Worm (Caenorhabditis elegans): ENCODE measurements around the gene C03G5.14.
A peak's percentile ranks its signal among the peaks of the same experiment; 100 is the strongest.

C03G5.14 gene

DNA sequence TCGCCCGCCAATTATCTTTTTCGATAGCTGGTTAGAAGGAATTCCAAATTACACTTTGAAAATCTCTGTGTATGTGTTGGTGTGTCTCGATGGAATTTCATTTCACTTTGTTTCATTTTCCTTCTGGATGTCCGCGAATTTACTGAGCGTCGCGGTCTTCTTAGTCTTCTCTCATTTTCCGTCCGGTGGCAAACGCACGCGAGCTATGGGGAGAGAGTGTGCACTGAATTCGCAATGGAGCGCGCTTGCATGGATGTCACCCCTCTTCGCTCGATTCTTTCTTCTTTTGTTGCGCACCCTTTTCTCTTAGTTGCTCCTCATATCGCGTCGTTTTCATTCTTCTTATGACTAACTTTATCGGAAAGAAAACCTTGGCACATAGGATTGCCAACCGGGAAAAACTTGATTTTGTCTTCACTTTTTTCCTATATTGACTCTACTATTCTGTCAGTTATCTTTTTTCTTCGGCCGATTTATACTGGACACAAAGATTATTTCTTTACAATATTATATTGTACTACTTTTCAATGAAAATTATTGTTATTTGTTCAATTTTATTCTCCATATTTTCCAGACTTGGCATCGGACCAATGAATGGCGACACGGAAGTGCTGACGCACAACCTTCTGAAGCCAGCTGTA, 30.1 kb downstream of the C03G5.14 start, which contains the start of gene dhhc-14:
Gene dhhc-14, plus strand, starts transcription at position 591 of the 641 bp plus-strand sequence.
- no peak for TF ChIP-seq egl-5 (tag; optimal IDR thresholded peaks at IDR 0.05)
- peak; percentile 71 for TF ChIP-seq nfya-1 (tag; optimal IDR thresholded peaks at IDR 0.05; ENCODE audit: insufficient read depth)
- TF ChIP-seq lin-39 (tag; optimal IDR thresholded peaks at IDR 0.05): peak; percentile 80
- peak; percentile 45 for TF ChIP-seq pha-4 (tag; optimal IDR thresholded peaks at IDR 0.05)
- peak; percentile 76 for TF ChIP-seq lin-15B (tag; optimal IDR thresholded peaks at IDR 0.05)
- no peak for TF ChIP-seq ceh-28 (tag; optimal IDR thresholded peaks at IDR 0.05)
- TF ChIP-seq hmg-11 (tag; optimal IDR thresholded peaks at IDR 0.05): peak; percentile 57
- peak; percentile 3 for TF ChIP-seq nhr-23 (tag; optimal IDR thresholded peaks at IDR 0.05)
- TF ChIP-seq ztf-11 (tag; optimal IDR thresholded peaks at IDR 0.05): no peak
- no peak for TF ChIP-seq ceh-16 (tag; optimal IDR thresholded peaks at IDR 0.05)
- TF ChIP-seq skn-1 (tag; optimal IDR thresholded peaks at IDR 0.05): peak; percentile 23
- peak; percentile 13 for TF ChIP-seq mdl-1 (tag; optimal IDR thresholded peaks at IDR 0.05)

DNA sequence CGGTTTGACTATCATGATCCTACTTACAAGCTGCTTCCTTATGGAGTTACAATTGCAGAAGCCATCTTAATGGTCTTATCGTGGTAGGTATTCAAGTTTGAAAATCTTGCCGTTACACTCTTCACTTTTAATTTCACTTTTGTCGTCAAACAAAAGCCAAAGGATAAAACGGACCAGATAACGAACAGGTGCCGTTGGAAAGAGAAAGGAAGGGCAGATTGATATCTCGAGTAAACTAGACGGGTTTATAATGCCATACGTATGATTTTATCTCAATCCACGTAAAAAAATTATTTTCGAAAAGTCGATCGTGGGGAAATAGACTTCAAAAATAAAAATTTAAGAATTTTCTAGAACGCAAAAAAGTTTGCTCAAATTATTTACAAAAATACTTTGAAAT, 32.3 kb downstream of the C03G5.14 start:
- TF ChIP-seq nhr-12 (tag; optimal IDR thresholded peaks at IDR 0.05) (no peak), R02D3.7 (tag; optimal IDR thresholded peaks at IDR 0.05) (no peak), unc-62 (GFP tag; optimal IDR thresholded peaks at IDR 0.05) (no peak), nhr-25 (tag; optimal IDR thresholded peaks at IDR 0.05) (peak; percentile 52), elt-1 (tag; optimal IDR thresholded peaks at IDR 0.05) (peak; percentile 83), nhr-11 (tag; optimal IDR thresholded peaks at IDR 0.05) (no peak)

DNA sequence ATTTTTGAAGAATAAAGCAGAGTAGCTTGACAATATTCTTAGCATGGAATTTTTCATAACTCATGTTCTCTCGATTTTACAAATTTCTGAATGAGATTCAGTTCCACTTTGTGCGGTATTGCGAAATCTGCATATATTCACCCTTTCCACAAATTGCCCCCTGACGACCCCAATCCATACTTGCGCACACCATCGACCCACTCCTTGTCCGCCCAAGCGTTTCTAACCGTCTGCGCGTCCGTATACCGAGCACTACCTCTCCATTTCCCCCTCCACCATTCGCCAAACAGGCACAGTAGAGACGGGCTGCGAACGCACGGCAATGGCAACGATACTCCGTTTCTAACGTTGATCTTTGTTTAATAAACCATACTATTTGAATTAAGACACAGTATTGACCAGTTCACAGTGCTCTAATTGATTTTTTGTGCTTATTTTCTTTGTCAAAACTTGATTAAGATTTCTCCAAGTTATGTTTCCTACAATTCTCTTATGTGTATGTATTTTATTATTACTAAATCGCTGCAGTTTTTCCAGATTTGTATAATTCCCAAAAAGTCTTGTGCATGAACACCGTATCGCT, 35.0 kb downstream of the C03G5.14 start, which contains the start of gene utx-1:
Gene utx-1, plus strand, starts transcription at position 533 of the 583 bp plus-strand sequence.
- TF ChIP-seq ceh-16 (tag; optimal IDR thresholded peaks at IDR 0.05) (no peak), ztf-4 (tag; optimal IDR thresholded peaks at IDR 0.05) (no peak), sea-2 (GFP tag; optimal IDR thresholded peaks at IDR 0.05) (peak; percentile 12), pha-4 (tag; optimal IDR thresholded peaks at IDR 0.05) (peak; percentile 1), lin-39 (tag; optimal IDR thresholded peaks at IDR 0.05) (peak; percentile 68), nfya-1 (tag; optimal IDR thresholded peaks at IDR 0.05; ENCODE audit: insufficient read depth) (peak; percentile 64), nhr-25 (tag; optimal IDR thresholded peaks at IDR 0.05) (peak; percentile 26)

DNA sequence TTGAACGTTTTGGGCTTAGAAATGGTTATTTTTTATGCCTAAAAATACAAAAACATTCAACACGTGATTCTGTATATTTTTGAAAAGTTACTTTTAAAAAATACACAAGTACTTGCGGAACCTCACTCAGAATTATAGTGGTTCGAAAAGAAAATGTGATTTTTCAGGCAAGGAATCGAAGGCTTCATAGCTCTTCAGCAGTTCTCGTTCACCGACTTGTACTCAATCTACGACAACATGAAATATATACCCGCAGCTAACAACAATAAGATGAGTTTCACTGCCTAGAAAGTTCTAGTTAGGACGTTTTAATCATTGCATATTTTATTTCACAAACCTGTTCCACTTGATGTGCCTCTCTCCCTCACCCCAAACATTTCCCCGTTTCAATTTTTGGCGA, 40.9 kb downstream of the C03G5.14 start:
- TF ChIP-seq lin-39 (tag; optimal IDR thresholded peaks at IDR 0.05): no peak

DNA sequence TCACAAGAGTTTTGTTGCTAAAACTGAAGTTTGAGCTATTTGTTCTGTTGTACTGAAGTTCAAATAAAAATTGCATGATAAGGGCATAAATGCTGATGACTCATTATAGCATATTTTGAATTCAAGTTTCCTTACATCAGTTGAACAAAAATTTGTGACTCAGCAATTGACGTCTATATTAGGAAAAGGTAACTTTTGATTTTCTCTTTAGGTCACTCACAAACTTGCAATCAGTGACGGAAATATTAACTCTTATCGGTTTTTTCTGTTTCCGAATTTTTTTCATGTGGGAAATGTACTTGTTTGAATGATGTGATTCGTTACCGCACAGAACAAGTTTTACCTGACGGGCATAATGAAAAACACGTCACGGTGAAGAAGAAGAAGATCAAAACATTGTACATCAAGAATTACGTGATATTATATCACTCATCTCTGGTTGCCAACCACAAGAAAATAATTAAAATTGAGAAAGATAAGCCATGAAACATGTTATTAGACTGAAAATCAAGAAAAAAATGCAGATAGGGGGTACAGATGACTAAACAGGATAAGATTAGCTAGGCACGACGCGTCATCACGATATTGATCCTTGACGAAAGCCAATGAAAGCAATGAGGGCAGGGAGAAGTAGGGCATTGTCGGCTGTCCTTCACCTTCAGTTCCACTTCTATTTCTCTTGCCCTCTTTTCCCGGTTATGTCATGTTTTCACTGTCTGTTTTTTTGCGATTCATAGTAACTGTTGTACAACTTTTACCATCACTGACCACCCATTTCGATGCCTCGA, 42.1 kb downstream of the C03G5.14 start:
- TF ChIP-seq fos-1 (tag; optimal IDR thresholded peaks at IDR 0.05): no peak
- no peak for TF ChIP-seq daf-12 (tag; optimal IDR thresholded peaks at IDR 0.05)
- TF ChIP-seq R02D3.7 (tag; optimal IDR thresholded peaks at IDR 0.05): no peak
- TF ChIP-seq tbx-2 (tag; optimal IDR thresholded peaks at IDR 0.05): no peak
- TF ChIP-seq pqm-1 (tag; optimal IDR thresholded peaks at IDR 0.05): peak; percentile 60
- no peak for TF ChIP-seq fkh-2 (tag; optimal IDR thresholded peaks at IDR 0.05)
- TF ChIP-seq sea-2 (GFP tag; optimal IDR thresholded peaks at IDR 0.05): no peak
- TF ChIP-seq nhr-28 (tag; optimal IDR thresholded peaks at IDR 0.05): no peak
- TF ChIP-seq ceh-9 (tag; optimal IDR thresholded peaks at IDR 0.05): no peak
- TF ChIP-seq lsy-12 (tag; optimal IDR thresholded peaks at IDR 0.05): no peak
- TF ChIP-seq mml-1 (tag; optimal IDR thresholded peaks at IDR 0.05): no peak
- peak; percentile 4 for TF ChIP-seq nhr-43 (tag; optimal IDR thresholded peaks at IDR 0.05; ENCODE audit: poor library complexity, severe bottlenecking)
- no peak for TF ChIP-seq skn-1 (tag; optimal IDR thresholded peaks at IDR 0.05)
- TF ChIP-seq nhr-237 (tag; optimal IDR thresholded peaks at IDR 0.05): no peak
- no peak for TF ChIP-seq egl-27 (tag; optimal IDR thresholded peaks at IDR 0.05)
- no peak for TF ChIP-seq unc-62 (GFP tag; optimal IDR thresholded peaks at IDR 0.05)
- TF ChIP-seq unc-39 (tag; optimal IDR thresholded peaks at IDR 0.05): no peak
- no peak for TF ChIP-seq ZK546.5 (tag; optimal IDR thresholded peaks at IDR 0.05)
- no peak for TF ChIP-seq nhr-12 (tag; optimal IDR thresholded peaks at IDR 0.05)
- no peak for TF ChIP-seq nhr-11 (tag; optimal IDR thresholded peaks at IDR 0.05)
- TF ChIP-seq ztf-4 (tag; optimal IDR thresholded peaks at IDR 0.05): no peak
- TF ChIP-seq eor-1 (tag; optimal IDR thresholded peaks at IDR 0.05): no peak
- no peak for TF ChIP-seq nhr-76 (tag; optimal IDR thresholded peaks at IDR 0.05)
- TF ChIP-seq jun-1 (tag; optimal IDR thresholded peaks at IDR 0.05): peak; percentile 49
- TF ChIP-seq elt-3 (tag; optimal IDR thresholded peaks at IDR 0.05): peak in 1 of 3 experiments; percentile 66
- no peak for TF ChIP-seq ztf-11 (tag; optimal IDR thresholded peaks at IDR 0.05)
- no peak for TF ChIP-seq snpc-4 (tag; optimal IDR thresholded peaks at IDR 0.05)
- TF ChIP-seq zag-1 (tag; optimal IDR thresholded peaks at IDR 0.05): no peak
- no peak for TF ChIP-seq aly-2 (tag; optimal IDR thresholded peaks at IDR 0.05)

Data from whole organism, L3 larva.